Worm (Caenorhabditis elegans): ENCODE measurements around the gene F41G3.20.

The F41G3.20 gene

ce11 chrII:6708980-6709379 is 41.8 kb downstream of the F41G3.20 start:
- TF ChIP-seq nhr-76 (tag; optimal IDR thresholded peaks at IDR 0.05) (no peak), blmp-1 (tag; optimal IDR thresholded peaks at IDR 0.05) (no peak), isw-1 (GFP tag; IDR thresholded peaks at IDR 0.05) (0 out of 2 replicates have a peak, but pooled peaks have one; percentile 19), nhr-77 (tag; optimal IDR thresholded peaks at IDR 0.05) (no peak), elt-2 (tag; optimal IDR thresholded peaks at IDR 0.05) (no peak), C04F5.9 (tag; optimal IDR thresholded peaks at IDR 0.05) (no peak), nhr-71 (tag; optimal IDR thresholded peaks at IDR 0.05) (peak; percentile 62), ceh-8 (GFP tag; optimal IDR thresholded peaks at IDR 0.05) (no peak), aly-2 (tag; optimal IDR thresholded peaks at IDR 0.05) (no peak), alr-1 (tag; optimal IDR thresholded peaks at IDR 0.05; ENCODE audit: borderline replicate concordance) (no peak), egl-13 (tag; optimal IDR thresholded peaks at IDR 0.05) (no peak), irx-1 (tag; optimal IDR thresholded peaks at IDR 0.05) (no peak), dpl-1 (GFP tag; optimal IDR thresholded peaks at IDR 0.05) (peak in 1 of 3 experiments; percentile 13), unc-98 (GFP tag; IDR thresholded peaks at IDR 0.05) (no peak), unc-30 (tag; optimal IDR thresholded peaks at IDR 0.05) (no peak), nhr-19 (GFP tag; conservative IDR thresholded peaks at IDR 0.05) (peak; percentile 32; the same call in 1 of the 2 replicates), tlp-1 (tag; optimal IDR thresholded peaks at IDR 0.05) (no peak), ceh-88 (GFP tag; IDR thresholded peaks at IDR 0.05) (no peak), rnt-1 (tag; optimal IDR thresholded peaks at IDR 0.05) (peak; percentile 49), xbp-1 (tag; optimal IDR thresholded peaks at IDR 0.05) (peak; percentile 14), fkh-8 (tag; optimal IDR thresholded peaks at IDR 0.05) (no peak), dsc-1 (tag; optimal IDR thresholded peaks at IDR 0.05) (peak; percentile 14), nhr-12 (tag; optimal IDR thresholded peaks at IDR 0.05) (no peak), hpl-2 (GFP tag; optimal IDR thresholded peaks at IDR 0.05) (no peak), lsy-2 (tag; optimal IDR thresholded peaks at IDR 0.05) (peak; percentile 9 to 66), Y116A8C.19 (tag; optimal IDR thresholded peaks at IDR 0.05; ENCODE audit: borderline replicate concordance) (no peak), zag-1 (tag; optimal IDR thresholded peaks at IDR 0.05) (no peak), lin-14 (GFP tag; optimal IDR thresholded peaks at IDR 0.05) (peak; percentile 90), unc-62 (GFP tag; optimal IDR thresholded peaks at IDR 0.05) (no peak), nhr-20 (tag; optimal IDR thresholded peaks at IDR 0.05) (peak; percentile 8), grh-1 (GFP tag; IDR thresholded peaks at IDR 0.05) (no peak), pqm-1 (tag; optimal IDR thresholded peaks at IDR 0.05) (no peak), unc-130 (tag; optimal IDR thresholded peaks at IDR 0.05) (no peak), ztf-4 (tag; optimal IDR thresholded peaks at IDR 0.05) (no peak), lir-3 (tag; optimal IDR thresholded peaks at IDR 0.05; ENCODE audit: poor library complexity) (no peak), mab-9 (GFP tag; IDR thresholded peaks at IDR 0.05) (no peak), snu-23 (GFP tag; optimal IDR thresholded peaks at IDR 0.05) (peak; percentile 58), hlh-17 (GFP tag; optimal IDR thresholded peaks at IDR 0.05; ENCODE audit: borderline replicate concordance) (no peak), nhr-28 (tag; optimal IDR thresholded peaks at IDR 0.05) (no peak), nhr-90 (tag; optimal IDR thresholded peaks at IDR 0.05; ENCODE audit: poor library complexity) (no peak), fos-1 (tag; optimal IDR thresholded peaks at IDR 0.05) (no peak), nhr-84 (tag; optimal IDR thresholded peaks at IDR 0.05) (no peak), C34B4.2 (tag; optimal IDR thresholded peaks at IDR 0.05) (no peak), swsn-7 (tag; optimal IDR thresholded peaks at IDR 0.05) (peak; percentile 40), hlh-4 (tag; optimal IDR thresholded peaks at IDR 0.05) (no peak), unc-86 (tag; optimal IDR thresholded peaks at IDR 0.05) (no peak), mdl-1 (tag; optimal IDR thresholded peaks at IDR 0.05) (no peak), mep-1 (tag; optimal IDR thresholded peaks at IDR 0.05) (peak; percentile 40), zip-4 (GFP tag; optimal IDR thresholded peaks at IDR 0.05) (no peak), jun-1 (tag; optimal IDR thresholded peaks at IDR 0.05) (no peak), ceh-90 (tag; optimal IDR thresholded peaks at IDR 0.05) (no peak), efl-3 (GFP tag; optimal IDR thresholded peaks at IDR 0.05) (no peak), elt-3 (tag; optimal IDR thresholded peaks at IDR 0.05) (no peak)

Data from whole organism, L1 larva.